Worm (Caenorhabditis elegans) whole organism, dauer: ENCODE measurements around the gene lgc-10.

Source experiments
- unc-62 ChIP-seq: sonication (generic microtip); optimal IDR thresholded peaks from 2 replicates; lab custom pipeline; 2017; ENCODE audit warnings: missing biosample characterization, missing genetic modification reagents, missing genetic modification characterization

Gene lgc-10

ce11 chrIV:6438051-6438450 lies 19.3 kb downstream of the lgc-10 start, which contains the start of gene dlc-5:
dlc-5 (plus strand) TSS chrIV:6438204.
- no peak for TF ChIP-seq unc-62 (GFP tag; lab: Kevin White, UChicago)

ce11 chrIV:6433424-6433823 lies 23.9 kb downstream of the lgc-10 start:
- no peak for TF ChIP-seq unc-62 (GFP tag; lab: Kevin White, UChicago)

ce11 chrIV:6432375-6432774 lies 25.0 kb downstream of the lgc-10 start:
- TF ChIP-seq unc-62 (GFP tag; lab: Kevin White, UChicago): no peak

- TF ChIP-seq unc-62 (GFP tag; lab: Kevin White, UChicago): no peak
Measured at ce11 chrIV:6431582-6431981, 25.8 kb downstream of the lgc-10 start, which contains the start of gene acp-7. acp-7 (minus strand) TSS chrIV:6431682.

ce11 chrIV:6427223-6427622 lies 30.1 kb downstream of the lgc-10 start:
- no peak for TF ChIP-seq unc-62 (GFP tag; lab: Kevin White, UChicago)

ce11 chrIV:6426089-6426715 lies 31.2 kb downstream of the lgc-10 start, which contains the start of gene acp-6:
acp-6 (minus strand) TSS chrIV:6426139.
- TF ChIP-seq unc-62 (GFP tag; lab: Kevin White, UChicago): no peak

ce11 chrIV:6421183-6421635 lies 36.2 kb downstream of the lgc-10 start, which contains the start of gene puf-11:
puf-11 (plus strand) TSS chrIV:6421585.
- no peak for TF ChIP-seq unc-62 (GFP tag; lab: Kevin White, UChicago)

ce11 chrIV:6419031-6419582 lies 38.3 kb downstream of the lgc-10 start, which contains the start of the genes Y73B6BL.23 and htp-2:
Y73B6BL.23 (minus strand) TSS chrIV:6419081.
htp-2 (plus strand) TSS chrIV:6419522.
- TF ChIP-seq unc-62 (GFP tag; lab: Kevin White, UChicago): no peak

- TF ChIP-seq unc-62 (GFP tag; lab: Kevin White, UChicago): no peak
Measured at ce11 chrIV:6417612-6418011, 39.8 kb downstream of the lgc-10 start.

- TF ChIP-seq unc-62 (GFP tag; lab: Kevin White, UChicago): no peak
Measured at ce11 chrIV:6416553-6416952, 40.8 kb downstream of the lgc-10 start, which contains the start of gene Y73B6BL.22. Y73B6BL.22 (minus strand) TSS chrIV:6416653.

- no peak for TF ChIP-seq unc-62 (GFP tag; lab: Kevin White, UChicago)
Measured at ce11 chrIV:6415149-6415548, 42.2 kb downstream of the lgc-10 start, which contains the start of gene exos-2. exos-2 (plus strand) TSS chrIV:6415478.

ce11 chrIV:6413482-6413881 lies 43.9 kb downstream of the lgc-10 start, which contains the start of gene nlp-71:
nlp-71 (minus strand) TSS chrIV:6413582.
- TF ChIP-seq unc-62 (GFP tag; lab: Kevin White, UChicago): no peak

ce11 chrIV:6404871-6405270 lies 52.5 kb downstream of the lgc-10 start, which contains the start of gene srv-13:
srv-13 (plus strand) TSS chrIV:6405171.
- TF ChIP-seq unc-62 (GFP tag; lab: Kevin White, UChicago): no peak

ce11 chrIV:6403399-6403798 lies 54.0 kb downstream of the lgc-10 start:
- no peak for TF ChIP-seq unc-62 (GFP tag; lab: Kevin White, UChicago)

- no peak for TF ChIP-seq unc-62 (GFP tag; lab: Kevin White, UChicago)
Measured at ce11 chrIV:6402386-6402905, 54.9 kb downstream of the lgc-10 start, which contains the start of gene sfrp-1. sfrp-1 (minus strand) TSS chrIV:6402436.
